Fruit fly (Drosophila melanogaster) Kc167 (cell line): ENCODE data around the gene sick.

Source experiments
- Myc ChIP-seq: fragments of >200 bp; optimal IDR thresholded peaks from 2 replicates; lab custom pipeline; 2017; ENCODE audit warnings: missing external identifiers
- Sin3A ChIP-seq: fragments of >200 bp; optimal IDR thresholded peaks from 2 replicates; lab custom pipeline; 2018; ENCODE audit warnings: missing external identifiers
- h ChIP-seq: fragments of >200 bp; optimal IDR thresholded peaks from 3 replicates; lab custom pipeline; 2018; ENCODE audit warnings: missing external identifiers
- insv ChIP-seq: fragments of >200 bp; optimal IDR thresholded peaks from 3 replicates; lab custom pipeline; 2018; ENCODE audit warnings: missing external identifiers
- psq ChIP-seq: fragments of >200 bp; optimal IDR thresholded peaks from 2 replicates; lab custom pipeline; 2017; ENCODE audit warnings: missing external identifiers
- ttk ChIP-seq: sonication (Bioruptor generic); optimal IDR thresholded peaks from 2 replicates; lab custom pipeline; 2017; ENCODE audit warnings: missing external identifiers

dm6 chr2L:19866540-19867318, 70.6 kb downstream of the sick start:
- no peak for TF ChIP-seq insv
- TF ChIP-seq Myc (lab: Kevin White, UChicago) = no peak
- no peak for TF ChIP-seq h (lab: Kevin White, UChicago)
- TF ChIP-seq psq (lab: Kevin White, UChicago) = no peak
- no peak for TF ChIP-seq Sin3A (lab: Kevin White, UChicago)
- no peak for TF ChIP-seq ttk (lab: Kevin White, UChicago)
